Worm (Caenorhabditis elegans) whole organism, midembryonic: ENCODE data around the gene cyp-14A1.

Source experiments
- T22C8.4 ChIP-seq: fragments of 200-800 bp; sonication (Bioruptor generic); IDR thresholded peaks from 2 replicates; pipeline ENCODE4 v1.3.6; 2022; ENCODE audit warnings: missing genetic modification characterization, missing compliant biosample characterization
- cog-1 ChIP-seq: sonication (generic microtip); optimal IDR thresholded peaks from 2 replicates; lab custom pipeline; 2016; ENCODE audit warnings: missing genetic modification characterization, missing compliant biosample characterization
- flt-1 ChIP-seq: fragments of 200-800 bp; sonication (Bioruptor generic); IDR thresholded peaks from 2 replicates; pipeline ENCODE4 v1.3.6; 2022; ENCODE audit warnings: missing genetic modification characterization, missing compliant biosample characterization
- klf-2 ChIP-seq: fragments of 200-800 bp; sonication (Bioruptor generic); conservative IDR thresholded peaks from 2 replicates; pipeline ENCODE4 v1.3.6; 2022; ENCODE audit warnings: missing genetic modification reagents, missing genetic modification characterization, missing compliant biosample characterization
- med-1 ChIP-seq: sonication (generic microtip); optimal IDR thresholded peaks from 2 replicates; lab custom pipeline; 2017; ENCODE audit warnings: missing genetic modification characterization, mild to moderate bottlenecking, missing compliant biosample characterization, antibody characterized with exemption, missing genetic modification reagents; ENCODE audit not compliant: insufficient read depth
- ref-1 ChIP-seq: fragments of 200-800 bp; sonication (Bioruptor generic); conservative IDR thresholded peaks from 2 replicates; pipeline ENCODE4 v1.3.6; 2022; ENCODE audit warnings: missing genetic modification reagents, missing genetic modification characterization, missing compliant biosample characterization
- tab-1 ChIP-seq: fragments of 200-800 bp; sonication (Bioruptor generic); IDR thresholded peaks from 2 replicates; pipeline ENCODE4 v1.3.6; 2022; ENCODE audit warnings: missing genetic modification characterization, missing compliant biosample characterization
- ztf-23 ChIP-seq: fragments of 200-800 bp; sonication (Bioruptor generic); IDR thresholded peaks from 2 replicates; pipeline ENCODE4 v1.3.6; 2022; ENCODE audit warnings: missing genetic modification reagents, missing genetic modification characterization, missing compliant biosample characterization
- ztf-29 ChIP-seq: fragments of 200-800 bp; sonication (Bioruptor generic); IDR thresholded peaks from 2 replicates; pipeline ENCODE4 v1.3.6; 2022; ENCODE audit warnings: missing genetic modification reagents, missing genetic modification characterization, missing compliant biosample characterization

Gene cyp-14A1

ce11 chrX:13267230-13267629 lies at the start of gene cyp-14A1:
Gene cyp-14A1, minus strand, starts transcription at chrX:13267355.
- TF ChIP-seq med-1 (no peak), flt-1 (no peak), klf-2 (GFP tag; lab: Robert Waterston, UW) (no peak), cog-1 (tag; lab: Kevin White, UChicago) (no peak), ref-1 (no peak), tab-1 (GFP tag; lab: Robert Waterston, UW) (no peak), ztf-29 (GFP tag; lab: Robert Waterston, UW) (no peak), ztf-23 (GFP tag; lab: Robert Waterston, UW) (no peak), T22C8.4 (GFP tag; lab: Robert Waterston, UW) (no peak)

ce11 chrX:13315093-13315492 lies 47.9 kb upstream of the cyp-14A1 start:
- TF ChIP-seq cog-1 (tag; lab: Kevin White, UChicago) (no peak), T22C8.4 (GFP tag; lab: Robert Waterston, UW) (no peak), med-1 (no peak), ztf-23 (GFP tag; lab: Robert Waterston, UW) (no peak), klf-2 (GFP tag; lab: Robert Waterston, UW) (no peak), ztf-29 (GFP tag; lab: Robert Waterston, UW) (no peak), tab-1 (GFP tag; lab: Robert Waterston, UW) (no peak)

- TF ChIP-seq ztf-29 (GFP tag; lab: Robert Waterston, UW) (no peak), tab-1 (GFP tag; lab: Robert Waterston, UW) (no peak), klf-2 (GFP tag; lab: Robert Waterston, UW) (no peak), T22C8.4 (GFP tag; lab: Robert Waterston, UW) (no peak), cog-1 (tag; lab: Kevin White, UChicago) (no peak)
Observed at ce11 chrX:13311641-13312423, 44.7 kb upstream of the cyp-14A1 start, which contains the start of gene F46G10.1. Gene F46G10.1, minus strand, starts transcription at chrX:13311755.

ce11 chrX:13310763-13311162 lies 43.6 kb upstream of the cyp-14A1 start:
- TF ChIP-seq flt-1 (no peak), med-1 (no peak), cog-1 (tag; lab: Kevin White, UChicago) (no peak), ref-1 (no peak)

- TF ChIP-seq ztf-23 (GFP tag; lab: Robert Waterston, UW) (no peak), T22C8.4 (GFP tag; lab: Robert Waterston, UW) (no peak), med-1 (no peak), ref-1 (no peak), flt-1 (no peak), cog-1 (tag; lab: Kevin White, UChicago) (no peak), tab-1 (GFP tag; lab: Robert Waterston, UW) (no peak), ztf-29 (GFP tag; lab: Robert Waterston, UW) (no peak), klf-2 (GFP tag; lab: Robert Waterston, UW) (no peak)
Observed at ce11 chrX:13308745-13309144, 41.6 kb upstream of the cyp-14A1 start, which contains the start of gene srxa-8. Gene srxa-8, minus strand, starts transcription at chrX:13308845.

ce11 chrX:13307852-13308251 lies 40.7 kb upstream of the cyp-14A1 start:
- TF ChIP-seq med-1 (no peak), cog-1 (tag; lab: Kevin White, UChicago) (no peak), flt-1 (no peak), tab-1 (GFP tag; lab: Robert Waterston, UW) (no peak), T22C8.4 (GFP tag; lab: Robert Waterston, UW) (no peak), ref-1 (no peak), ztf-29 (GFP tag; lab: Robert Waterston, UW) (no peak), klf-2 (GFP tag; lab: Robert Waterston, UW) (no peak), ztf-23 (GFP tag; lab: Robert Waterston, UW) (no peak)

ce11 chrX:13306869-13307446 lies 39.8 kb upstream of the cyp-14A1 start:
- TF ChIP-seq ref-1 (peak; percentile 91), med-1 (peak; percentile 65), cog-1 (tag; lab: Kevin White, UChicago) (peak; percentile 97), tab-1 (GFP tag; lab: Robert Waterston, UW) (peak; percentile 96), ztf-23 (GFP tag; lab: Robert Waterston, UW) (peak; percentile 97), klf-2 (GFP tag; lab: Robert Waterston, UW) (peak; percentile 94), flt-1 (peak; percentile 97), T22C8.4 (GFP tag; lab: Robert Waterston, UW) (peak; percentile 95), ztf-29 (GFP tag; lab: Robert Waterston, UW) (peak; percentile 96)

ce11 chrX:13305779-13306178 lies 38.6 kb upstream of the cyp-14A1 start, which contains the start of gene srd-43:
Gene srd-43, minus strand, starts transcription at chrX:13305844.
- TF ChIP-seq ref-1 (no peak), flt-1 (no peak), ztf-23 (GFP tag; lab: Robert Waterston, UW) (no peak), T22C8.4 (GFP tag; lab: Robert Waterston, UW) (no peak), ztf-29 (GFP tag; lab: Robert Waterston, UW) (no peak), med-1 (no peak), klf-2 (GFP tag; lab: Robert Waterston, UW) (no peak), tab-1 (GFP tag; lab: Robert Waterston, UW) (no peak), cog-1 (tag; lab: Kevin White, UChicago) (no peak)

- no peak for TF ChIP-seq cog-1 (tag; lab: Kevin White, UChicago)
- TF ChIP-seq ztf-29 (GFP tag; lab: Robert Waterston, UW) = no peak
- no peak for TF ChIP-seq ref-1
- no peak for TF ChIP-seq T22C8.4 (GFP tag; lab: Robert Waterston, UW)
- no peak for TF ChIP-seq ztf-23 (GFP tag; lab: Robert Waterston, UW)
- TF ChIP-seq klf-2 (GFP tag; lab: Robert Waterston, UW) = no peak
- TF ChIP-seq tab-1 (GFP tag; lab: Robert Waterston, UW) = no peak
- no peak for TF ChIP-seq flt-1
- no peak for TF ChIP-seq med-1
Observed at ce11 chrX:13303357-13303756, 36.2 kb upstream of the cyp-14A1 start, which contains the start of gene srd-42. Gene srd-42, minus strand, starts transcription at chrX:13303457.
